Fruit fly (Drosophila melanogaster): ENCODE data around the gene CG6321.

Gene CG6321

dm6 chr3L:11074043-11074853, 13.2 kb upstream of the CG6321 start, which contains the start of the genes Pfdn2 and Noc1 (continued):
- TF ChIP-seq D19B (GFP tag; optimal IDR thresholded peaks at IDR 0.05) (peak; percentile 36), Sox100B (GFP tag; optimal IDR thresholded peaks at IDR 0.05) (no peak), lab (GFP tag; optimal IDR thresholded peaks at IDR 0.05) (no peak), fru (optimal IDR thresholded peaks at IDR 0.05) (no peak), CG6175 (GFP tag; IDR thresholded peaks at IDR 0.05) (no peak), CG18476 (GFP tag; optimal IDR thresholded peaks at IDR 0.05) (no peak), zen2 (GFP tag; IDR thresholded peaks at IDR 0.05; ENCODE audit: partially characterized antibody) (no peak), CG33213 (GFP tag; optimal IDR thresholded peaks at IDR 0.05) (no peak), amos (GFP tag; IDR thresholded peaks at IDR 0.05; ENCODE audit: partially characterized antibody) (no peak), hb (GFP tag; IDR thresholded peaks at IDR 0.05; ENCODE audit: partially characterized antibody) (no peak), CG14667 (GFP tag; IDR thresholded peaks at IDR 0.05) (peak; percentile 12; the same call in 1 of the 2 replicates), CG4424 (GFP tag; optimal IDR thresholded peaks at IDR 0.05) (peak; percentile 40), HLH4C (GFP tag; IDR thresholded peaks at IDR 0.05; ENCODE audit: partially characterized antibody) (no peak), CG15073 (GFP tag; optimal IDR thresholded peaks at IDR 0.05) (no peak), CG14441 (GFP tag; IDR thresholded peaks at IDR 0.05) (no peak; the same call in 1 of the 2 replicates), CG4404 (GFP tag; IDR thresholded peaks at IDR 0.05) (0 out of 2 replicates have a peak, but pooled peaks have one; percentile 29), H2.0 (GFP tag; IDR thresholded peaks at IDR 0.05) (no peak), CG14050 (GFP tag; IDR thresholded peaks at IDR 0.05) (no peak), Stat92E (GFP tag; optimal IDR thresholded peaks at IDR 0.05) (no peak), gcm2 (GFP tag; optimal IDR thresholded peaks at IDR 0.05) (no peak), lov (optimal IDR thresholded peaks at IDR 0.05) (no peak), lov (GFP tag; IDR thresholded peaks at IDR 0.05) (no peak), CHES-1-like (GFP tag; optimal IDR thresholded peaks at IDR 0.05) (no peak), rib (GFP tag; IDR thresholded peaks at IDR 0.05) (no peak), Drgx (GFP tag; IDR thresholded peaks at IDR 0.05) (no peak), CG3281 (GFP tag; optimal IDR thresholded peaks at IDR 0.05) (no peak), CG10654 (GFP tag; optimal IDR thresholded peaks at IDR 0.05) (peak; percentile 33), trh (GFP tag; optimal IDR thresholded peaks at IDR 0.05) (no peak), CG13894 (tag; optimal IDR thresholded peaks at IDR 0.05) (no peak), lola (GFP tag; optimal IDR thresholded peaks at IDR 0.05) (peak in 1 of 3 experiments; percentile 61), CG7839 (tag; optimal IDR thresholded peaks at IDR 0.05) (no peak), tin (GFP tag; optimal IDR thresholded peaks at IDR 0.05) (peak; percentile 23), Hand (GFP tag; optimal IDR thresholded peaks at IDR 0.05) (no peak), Xrp1 (GFP tag; IDR thresholded peaks at IDR 0.05) (peak; percentile 48; the same call in 1 of the 2 replicates), nerfin-1 (tag; optimal IDR thresholded peaks at IDR 0.05) (no peak), sens-2 (GFP tag; IDR thresholded peaks at IDR 0.05) (no peak), CG2889 (GFP tag; IDR thresholded peaks at IDR 0.05) (no peak), Kr (GFP tag; optimal IDR thresholded peaks at IDR 0.05) (no peak), CG31365 (tag; optimal IDR thresholded peaks at IDR 0.05) (no peak), Hr78 (GFP tag; optimal IDR thresholded peaks at IDR 0.05) (no peak), E2f2 (GFP tag; IDR thresholded peaks at IDR 0.05) (no peak), CG6765 (GFP tag; optimal IDR thresholded peaks at IDR 0.05) (no peak), CG2875 (GFP tag; optimal IDR thresholded peaks at IDR 0.05) (no peak), CG3407 (GFP tag; optimal IDR thresholded peaks at IDR 0.05) (no peak), CG6791 (GFP tag; IDR thresholded peaks at IDR 0.05; ENCODE audit: partially characterized antibody) (no peak), gro (GFP tag; optimal IDR thresholded peaks at IDR 0.05) (no peak), Scr (GFP tag; IDR thresholded peaks at IDR 0.05; ENCODE audit: partially characterized antibody) (no peak), CG31224 (GFP tag; IDR thresholded peaks at IDR 0.05) (peak; percentile 32; the same call in 1 of the 2 replicates), TFAM (GFP tag; optimal IDR thresholded peaks at IDR 0.05) (no peak)

Data from whole organism, embryonic.